Worm (Caenorhabditis elegans) whole organism, L2 larva: ENCODE results near the gene F52E1.5.

Experiments used
- aly-2 ChIP-seq: fragments of 150-350 bp; optimal IDR thresholded peaks from 2 replicates; lab custom pipeline; 2014; ENCODE audit warnings: missing biosample characterization, missing genetic modification characterization
- ceh-16 ChIP-seq: fragments of 150-350 bp; optimal IDR thresholded peaks from 2 replicates; lab custom pipeline; 2014; ENCODE audit warnings: missing biosample characterization, missing genetic modification characterization
- egl-27 ChIP-seq: sonication (generic microtip); optimal IDR thresholded peaks from 3 replicates; lab custom pipeline; 2017; ENCODE audit warnings: missing biosample characterization, missing genetic modification reagents, missing genetic modification characterization
- elt-3 ChIP-seq: sonication (generic microtip); optimal IDR thresholded peaks from 2 replicates; lab custom pipeline; 2017; ENCODE audit warnings: missing biosample characterization, missing genetic modification characterization
- fos-1 ChIP-seq: fragments of 150-350 bp; optimal IDR thresholded peaks from 2 replicates; lab custom pipeline; 2014; ENCODE audit warnings: missing biosample characterization, missing genetic modification characterization
- lin-13 ChIP-seq: fragments of 150-350 bp; optimal IDR thresholded peaks from 2 replicates; lab custom pipeline; 2014; ENCODE audit warnings: missing biosample characterization, missing genetic modification reagents, missing genetic modification characterization
- nhr-25 ChIP-seq: fragments of 150-350 bp; sonication (generic microtip); optimal IDR thresholded peaks from 3 replicates; lab custom pipeline; 2014; ENCODE audit warnings: missing biosample characterization, missing genetic modification characterization
- snpc-4 ChIP-seq: fragments of 150-350 bp; optimal IDR thresholded peaks from 2 replicates; lab custom pipeline; 2014; ENCODE audit warnings: missing biosample characterization, missing genetic modification characterization
- ztf-11 ChIP-seq: sonication (generic microtip); optimal IDR thresholded peaks from 2 replicates; lab custom pipeline; 2017; ENCODE audit warnings: missing biosample characterization, missing genetic modification characterization

ce11 chrV:8375849-8376248 is 3.5 kb upstream of the F52E1.5 start, which contains the start of gene F38E1.3:
- no peak for TF ChIP-seq lin-13 (GFP tag; lab: Kevin White, UChicago)
- no peak for TF ChIP-seq ztf-11 (tag; lab: Kevin White, UChicago)
- no peak for TF ChIP-seq ceh-16
- TF ChIP-seq aly-2 (tag; lab: Kevin White, UChicago) = no peak
- TF ChIP-seq egl-27 (tag; lab: Kevin White, UChicago) = no peak
- TF ChIP-seq nhr-25 (tag; lab: Kevin White, UChicago) = no peak
- TF ChIP-seq elt-3 (tag; lab: Kevin White, UChicago) = no peak
- no peak for TF ChIP-seq fos-1 (tag; lab: Kevin White, UChicago)
- TF ChIP-seq snpc-4 = no peak
